Worm (Caenorhabditis elegans) whole organism, L4 larva: Measurements from ENCODE around the gene str-86.
A peak's percentile ranks its signal among the peaks of the same experiment; 100 is the strongest.

Experiments used
- aha-1 ChIP-seq: fragments of 150-350 bp; peaks from one replicate; lab custom pipeline; 2014; ENCODE audit warnings: missing biosample characterization, missing genetic modification characterization
- lin-13 ChIP-seq: fragments of 150-350 bp; optimal IDR thresholded peaks from 2 replicates; lab custom pipeline; 2014; ENCODE audit warnings: missing biosample characterization, missing genetic modification reagents, missing genetic modification characterization
- lin-39 ChIP-seq: fragments of 150-350 bp; optimal IDR thresholded peaks from 2 replicates; lab custom pipeline; 2014; ENCODE audit warnings: missing biosample characterization, missing genetic modification reagents, missing genetic modification characterization
- nhr-28 ChIP-seq: fragments of 150-350 bp; optimal IDR thresholded peaks from 2 replicates; lab custom pipeline; 2014; ENCODE audit warnings: missing biosample characterization, missing genetic modification characterization
- pqm-1 ChIP-seq: sonication (generic microtip); optimal IDR thresholded peaks from 2 replicates; lab custom pipeline; 2017; ENCODE audit warnings: missing biosample characterization, missing genetic modification characterization
- skn-1 ChIP-seq: fragments of 150-350 bp; optimal IDR thresholded peaks from 2 replicates; lab custom pipeline; 2014; ENCODE audit warnings: missing biosample characterization, missing genetic modification characterization
- snpc-4 ChIP-seq: fragments of 150-350 bp; optimal IDR thresholded peaks from 2 replicates; lab custom pipeline; 2014; ENCODE audit warnings: missing biosample characterization, missing genetic modification characterization

DNA sequence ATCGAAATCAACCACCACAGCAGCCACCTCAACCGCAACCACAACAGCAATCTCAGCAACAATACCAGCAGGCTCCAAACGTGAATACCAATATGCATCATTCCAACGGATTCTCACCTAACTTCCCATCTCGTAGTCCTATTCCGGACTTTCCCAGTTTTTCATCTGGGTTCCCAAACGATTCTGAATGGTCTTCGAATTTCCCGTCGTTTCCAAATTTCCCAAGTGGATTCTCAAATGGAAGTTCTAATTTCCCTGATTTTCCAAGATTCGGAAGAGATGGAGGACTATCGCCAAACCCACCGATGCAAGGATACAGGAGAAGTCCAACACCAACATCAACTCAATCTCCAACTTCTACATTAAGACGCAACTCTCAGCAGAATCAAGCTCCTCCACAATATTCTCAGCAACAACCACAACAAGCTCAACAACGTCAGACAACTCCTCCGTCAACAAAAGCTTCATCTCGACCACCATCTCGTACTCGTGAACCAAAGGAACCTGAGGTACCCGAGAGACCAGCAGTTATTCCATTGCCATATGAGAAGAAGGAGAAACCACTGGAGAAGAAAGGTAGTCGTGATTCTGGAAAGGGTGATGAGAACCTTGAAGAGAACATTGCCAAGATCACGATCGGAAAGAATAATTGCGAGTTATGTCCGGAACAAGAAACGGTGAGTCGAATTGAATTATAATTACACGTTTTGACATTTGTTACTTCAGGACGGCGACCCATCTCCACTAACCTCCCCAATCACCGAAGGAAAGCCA is 45.8 kb downstream of the str-86 start:
- TF ChIP-seq lin-13 (GFP tag; lab: Kevin White, UChicago), result no peak
- no peak for TF ChIP-seq nhr-28 (tag; lab: Kevin White, UChicago)
- no peak for TF ChIP-seq pqm-1 (tag; lab: Kevin White, UChicago)
- TF ChIP-seq lin-39 (tag; lab: Kevin White, UChicago), result no peak
- TF ChIP-seq snpc-4 (tag; lab: Kevin White, UChicago), result no peak
- TF ChIP-seq skn-1 (tag; lab: Kevin White, UChicago), result no peak
- TF ChIP-seq aha-1, result peak; percentile 24
